Fruit fly (Drosophila melanogaster) whole organism, embryonic: ENCODE results near the gene TwdlL.

Experiments used
- Antp ChIP-seq: fragments of 200-800 bp; sonication (Bioruptor generic); optimal IDR thresholded peaks from 3 replicates; lab custom pipeline; 2016; ENCODE audit warnings: missing biosample characterization, missing genetic modification characterization
- C15 ChIP-seq: fragments of 200-800 bp; sonication (Bioruptor generic); IDR thresholded peaks from 3 replicates; pipeline ENCODE4 v1.3.6; 2022; ENCODE audit warnings: missing biosample characterization, missing genetic modification characterization
- CG10147 ChIP-seq: fragments of 200-800 bp; sonication (Bioruptor generic); optimal IDR thresholded peaks from 2 replicates; lab custom pipeline; 2019; ENCODE audit warnings: missing biosample characterization, mild to moderate bottlenecking, missing genetic modification characterization, moderate library complexity
- CG10959 ChIP-seq: fragments of 200-800 bp; sonication (Bioruptor generic); IDR thresholded peaks from 2 replicates; pipeline ENCODE4 v1.3.6; 2022; ENCODE audit warnings: missing biosample characterization, missing genetic modification characterization
- CG11093 ChIP-seq: fragments of 200-800 bp; sonication (Bioruptor generic); IDR thresholded peaks from 3 replicates; pipeline ENCODE4 v1.3.6; 2022; ENCODE audit warnings: missing biosample characterization, missing genetic modification characterization
- CG13123 ChIP-seq: fragments of 200-800 bp; sonication (Bioruptor generic); optimal IDR thresholded peaks from 2 replicates; lab custom pipeline; 2016; ENCODE audit warnings: missing biosample characterization, missing genetic modification characterization
- CG13296 ChIP-seq: fragments of 200-800 bp; sonication (Bioruptor generic); optimal IDR thresholded peaks from 3 replicates; lab custom pipeline; 2018; ENCODE audit warnings: missing biosample characterization, mild to moderate bottlenecking, missing genetic modification characterization
- CG13894 ChIP-seq: fragments of 200-800 bp; sonication (Bioruptor generic); optimal IDR thresholded peaks from 3 replicates; lab custom pipeline; 2018; ENCODE audit warnings: missing biosample characterization, mild to moderate bottlenecking, missing genetic modification characterization, moderate library complexity
- CG1529 ChIP-seq: fragments of 200-800 bp; sonication (Bioruptor generic); optimal IDR thresholded peaks from 3 replicates; lab custom pipeline; 2018; ENCODE audit warnings: missing biosample characterization, missing genetic modification characterization
- CG15696 ChIP-seq: fragments of 200-800 bp; sonication (Bioruptor generic); optimal IDR thresholded peaks from 2 replicates; lab custom pipeline; 2019; ENCODE audit warnings: missing biosample characterization, mild to moderate bottlenecking, missing genetic modification characterization, moderate library complexity
- CG1647 ChIP-seq: fragments of 200-800 bp; sonication (Bioruptor generic); optimal IDR thresholded peaks from 3 replicates; lab custom pipeline; 2016; ENCODE audit warnings: missing biosample characterization, missing genetic modification characterization
- CG17568 ChIP-seq: fragments of 200-800 bp; sonication (Bioruptor generic); optimal IDR thresholded peaks from 2 replicates; lab custom pipeline; 2018; ENCODE audit warnings: missing biosample characterization, mild to moderate bottlenecking, missing genetic modification characterization, moderate library complexity
- CG18011 ChIP-seq: fragments of 200-800 bp; sonication (Bioruptor generic); optimal IDR thresholded peaks from 2 replicates; lab custom pipeline; 2017; ENCODE audit warnings: missing biosample characterization, missing genetic modification characterization, mild to moderate bottlenecking, moderate library complexity, missing genotype
- CG2120 ChIP-seq: fragments of 200-800 bp; sonication (Bioruptor generic); optimal IDR thresholded peaks from 3 replicates; lab custom pipeline; 2016; ENCODE audit warnings: missing biosample characterization, missing genetic modification characterization
- CG2678 ChIP-seq: fragments of 200-800 bp; sonication (Bioruptor generic); optimal IDR thresholded peaks from 3 replicates; lab custom pipeline; 2019; ENCODE audit warnings: missing biosample characterization, mild to moderate bottlenecking, missing genetic modification characterization, moderate library complexity
- CG2875 ChIP-seq: fragments of 200-800 bp; sonication (Bioruptor generic); optimal IDR thresholded peaks from 2 replicates; lab custom pipeline; 2017; ENCODE audit warnings: missing biosample characterization, mild to moderate bottlenecking, missing genetic modification characterization, missing genetic modification reagents
- CG31441 ChIP-seq: fragments of 200-800 bp; sonication (Bioruptor generic); IDR thresholded peaks from 2 replicates; pipeline ENCODE4 v1.3.6; 2022; ENCODE audit warnings: missing biosample characterization, missing genetic modification characterization
- CG3726 ChIP-seq: fragments of 200-800 bp; sonication (Bioruptor generic); IDR thresholded peaks from 3 replicates; pipeline ENCODE4, ENCODE4 v1.3.6; 2022; ENCODE audit warnings: missing biosample characterization, missing genetic modification characterization
- CG7928 ChIP-seq: fragments of 200-800 bp; sonication (Bioruptor generic); optimal IDR thresholded peaks from 2 replicates; lab custom pipeline; 2017; ENCODE audit warnings: missing biosample characterization, mild to moderate bottlenecking, missing genetic modification characterization
- CG7963 ChIP-seq: fragments of 200-800 bp; sonication (Bioruptor generic); IDR thresholded peaks from 3 replicates; pipeline ENCODE4 v1.3.6; 2022; ENCODE audit warnings: missing biosample characterization, missing genetic modification characterization; ENCODE audit not compliant: partially characterized antibody
- CG8478 ChIP-seq: fragments of >200 bp; optimal IDR thresholded peaks from 2 replicates; lab custom pipeline; 2018
- CG9817 ChIP-seq: fragments of 200-800 bp; sonication (Bioruptor generic); optimal IDR thresholded peaks from 2 replicates; lab custom pipeline; 2018; ENCODE audit warnings: missing biosample characterization, mild to moderate bottlenecking, missing genetic modification characterization, moderate library complexity
- CG9932 ChIP-seq: fragments of 200-800 bp; sonication (Bioruptor generic); IDR thresholded peaks from 2 replicates; pipeline ENCODE4 v1.3.6; 2022; ENCODE audit warnings: missing biosample characterization, missing genetic modification characterization
- Chrac-16 ChIP-seq: fragments of 200-800 bp; sonication (Bioruptor generic); optimal IDR thresholded peaks from 3 replicates; lab custom pipeline; 2016; ENCODE audit warnings: missing biosample characterization, missing genetic modification characterization
- Dbx ChIP-seq: fragments of 200-800 bp; sonication (Bioruptor generic); IDR thresholded peaks from 3 replicates; pipeline ENCODE4 v1.3.6; 2022; ENCODE audit warnings: missing biosample characterization, missing genetic modification characterization
- Dp ChIP-seq: fragments of 200-800 bp; sonication (Bioruptor generic); optimal IDR thresholded peaks from 2 replicates; lab custom pipeline; 2018; ENCODE audit warnings: missing biosample characterization, mild to moderate bottlenecking, missing genetic modification characterization, moderate library complexity
- Ets97D ChIP-seq: fragments of 200-800 bp; sonication (Bioruptor generic); optimal IDR thresholded peaks from 3 replicates; lab custom pipeline; 2016; ENCODE audit warnings: missing biosample characterization, missing genetic modification characterization
- Fer2 ChIP-seq: fragments of 200-800 bp; sonication (Bioruptor generic); optimal IDR thresholded peaks from 2 replicates; lab custom pipeline; 2018; ENCODE audit warnings: missing biosample characterization, mild to moderate bottlenecking, missing genetic modification characterization, moderate library complexity
- Hand ChIP-seq: fragments of 200-800 bp; sonication (Bioruptor generic); optimal IDR thresholded peaks from 2 replicates; lab custom pipeline; 2017; ENCODE audit warnings: mild to moderate bottlenecking, missing biosample characterization, missing genetic modification reagents, missing genetic modification characterization
- Hmr ChIP-seq: fragments of 200-800 bp; sonication (Bioruptor generic); optimal IDR thresholded peaks from 3 replicates; lab custom pipeline; 2017; ENCODE audit warnings: mild to moderate bottlenecking, missing biosample characterization, missing genetic modification reagents, missing genetic modification characterization
- MTF-1 ChIP-seq: fragments of 200-800 bp; sonication (Bioruptor generic); optimal IDR thresholded peaks from 2 replicates; lab custom pipeline; 2018; ENCODE audit warnings: missing biosample characterization, mild to moderate bottlenecking, missing genetic modification characterization, borderline replicate concordance
- Ptx1 ChIP-seq: fragments of 200-800 bp; sonication (Bioruptor generic); IDR thresholded peaks from 2 replicates; pipeline ENCODE4 v1.3.6; 2022; ENCODE audit warnings: missing biosample characterization, missing genetic modification characterization
- az2 ChIP-seq: fragments of 200-800 bp; sonication (Bioruptor generic); optimal IDR thresholded peaks from 3 replicates; lab custom pipeline; 2016; ENCODE audit warnings: missing biosample characterization, missing genetic modification characterization
- dysf ChIP-seq: fragments of 200-800 bp; sonication (Bioruptor generic); IDR thresholded peaks from 3 replicates; pipeline ENCODE4 v1.3.6; 2022; ENCODE audit warnings: missing biosample characterization, missing genetic modification characterization
- fd96Cb ChIP-seq: fragments of 200-800 bp; sonication (Bioruptor generic); optimal IDR thresholded peaks from 2 replicates; lab custom pipeline; 2018; ENCODE audit warnings: missing biosample characterization, mild to moderate bottlenecking, missing genetic modification characterization, moderate library complexity
- klu ChIP-seq: fragments of 200-800 bp; sonication (Bioruptor generic); IDR thresholded peaks from 2 replicates; pipeline ENCODE4 v1.3.6; 2022; ENCODE audit warnings: missing biosample characterization, missing genetic modification characterization
- lov ChIP-seq, 2 experiments: fragments of 200-800 bp in 1 of 2; fragments of >200 bp in 1 of 2; sonication (Bioruptor generic) in 1 of 2; IDR thresholded peaks in 1 of 2; optimal IDR thresholded peaks in 1 of 2; 2 replicates in 1 of 2; 3 replicates in 1 of 2; pipeline versions ENCODE4 v1.3.6 to Lab custom; 2017 to 2022; ENCODE audit warnings: missing biosample characterization in 1 of 2, missing genetic modification characterization in 1 of 2
- luna ChIP-seq: fragments of 200-800 bp; sonication (Bioruptor generic); optimal IDR thresholded peaks from 2 replicates; lab custom pipeline; 2016; ENCODE audit warnings: missing biosample characterization, missing genetic modification characterization
- maf-S ChIP-seq: fragments of 200-800 bp; sonication (Bioruptor generic); optimal IDR thresholded peaks from 2 replicates; lab custom pipeline; 2016; ENCODE audit warnings: missing biosample characterization, missing genetic modification characterization
- pb ChIP-seq: fragments of 200-800 bp; sonication (Bioruptor generic); optimal IDR thresholded peaks from 3 replicates; lab custom pipeline; 2016; ENCODE audit warnings: missing biosample characterization, missing genetic modification characterization
- phol ChIP-seq: fragments of 200-800 bp; sonication (Bioruptor generic); optimal IDR thresholded peaks from 3 replicates; lab custom pipeline; 2018; ENCODE audit warnings: missing biosample characterization, mild to moderate bottlenecking, missing genetic modification characterization, moderate library complexity
- sens ChIP-seq: fragments of 200-800 bp; sonication (Bioruptor generic); peaks from one replicate; lab custom pipeline; 2016; ENCODE audit warnings: missing biosample characterization, missing genetic modification characterization
- tll ChIP-seq, 2 experiments: fragments of 200-800 bp in 1 of 2; fragments of >200 bp in 1 of 2; sonication (Bioruptor generic) in 1 of 2; optimal IDR thresholded peaks; 2 replicates each; lab custom pipeline; 2017 to 2019; ENCODE audit warnings: missing biosample characterization in 2 of 2, missing genetic modification characterization in 2 of 2, mild to moderate bottlenecking in 1 of 2, moderate library complexity in 1 of 2
- tna ChIP-seq: fragments of 200-800 bp; sonication (Bioruptor generic); IDR thresholded peaks from 2 replicates; pipeline ENCODE4 v1.3.6; 2022; ENCODE audit warnings: missing biosample characterization, missing genetic modification characterization; ENCODE audit not compliant: partially characterized antibody

Gene TwdlL

dm6 chr3R:26671525-26672132 is 46.2 kb upstream of the TwdlL start (continued):
- peak; percentile 66 for TF ChIP-seq CG2678 (tag; lab: Kevin White, UChicago)
- TF ChIP-seq CG1529 = no peak
- no peak for TF ChIP-seq dysf (GFP tag; lab: Robert Waterston, UW)
- TF ChIP-seq Ets97D (GFP tag; lab: Kevin White, UChicago) = no peak
- TF ChIP-seq klu (GFP tag; lab: Robert Waterston, UW) = no peak
- no peak for TF ChIP-seq tna (GFP tag; lab: Robert Waterston, UW)
- no peak for TF ChIP-seq CG31441
- no peak for TF ChIP-seq CG13894 (tag; lab: Kevin White, UChicago)
- no peak for TF ChIP-seq Chrac-16 (GFP tag; lab: Kevin White, UChicago)
- peak; percentile 29 for TF ChIP-seq CG2120 (GFP tag; lab: Kevin White, UChicago)
- TF ChIP-seq CG15696 = no peak
- no peak for TF ChIP-seq CG2875
- TF ChIP-seq Fer2 (tag; lab: Kevin White, UChicago) = no peak
- TF ChIP-seq Hand (GFP tag; lab: Kevin White, UChicago) = peak; percentile 27
- TF ChIP-seq CG18011 (GFP tag; lab: Kevin White, UChicago) = no peak
- TF ChIP-seq CG17568 = no peak
- TF ChIP-seq C15 (GFP tag; lab: Robert Waterston, UW) = no peak
- no peak for TF ChIP-seq Antp (GFP tag; lab: Kevin White, UChicago)
- no peak for TF ChIP-seq fd96Cb (tag; lab: Kevin White, UChicago)
- TF ChIP-seq pb (GFP tag; lab: Kevin White, UChicago) = no peak
- TF ChIP-seq Dp (GFP tag; lab: Kevin White, UChicago) = no peak
- TF ChIP-seq CG10959 = no peak
- peak; percentile 27 for TF ChIP-seq CG10147 (GFP tag; lab: Kevin White, UChicago)
- TF ChIP-seq az2 (GFP tag; lab: Kevin White, UChicago) = no peak
- peak; percentile 6 for TF ChIP-seq CG9817 (tag; lab: Kevin White, UChicago)
- peak; percentile 68 for TF ChIP-seq sens (GFP tag; lab: Kevin White, UChicago)
- TF ChIP-seq Ptx1 (GFP tag; lab: Robert Waterston, UW) = peak; percentile 13; the same call in 1 of the 2 replicates
- no peak for TF ChIP-seq CG9932 (GFP tag; lab: Robert Waterston, UW)
- TF ChIP-seq CG7963 = no peak
- no peak for TF ChIP-seq CG13123 (GFP tag; lab: Kevin White, UChicago)
- peak; percentile 18 for TF ChIP-seq CG13296 (GFP tag; lab: Kevin White, UChicago)
- no peak for TF ChIP-seq CG11093
- no peak for TF ChIP-seq CG3726
- no peak for TF ChIP-seq CG7928
- no peak for TF ChIP-seq lov (optimal IDR thresholded peaks at IDR 0.05; lab: Kevin White, UChicago)
- no peak for TF ChIP-seq lov (GFP tag; IDR thresholded peaks at IDR 0.05; lab: Robert Waterston, UW)
- TF ChIP-seq luna (GFP tag; lab: Kevin White, UChicago) = no peak
- TF ChIP-seq CG1647 (GFP tag; lab: Kevin White, UChicago) = no peak
- 0 out of 3 replicates have a peak, but pooled peaks have one; percentile 30 for TF ChIP-seq Dbx (GFP tag; lab: Robert Waterston, UW)
- no peak for TF ChIP-seq phol
- TF ChIP-seq maf-S (GFP tag; lab: Kevin White, UChicago) = no peak
- TF ChIP-seq CG8478 (lab: Kevin White, UChicago) = no peak
- no peak for TF ChIP-seq tll (GFP tag; optimal IDR thresholded peaks at IDR 0.05; lab: Kevin White, UChicago)
- TF ChIP-seq MTF-1 = no peak
- peak; percentile 53 for TF ChIP-seq Hmr (GFP tag; lab: Kevin White, UChicago)
- TF ChIP-seq, all 482 proteins: peak for 37
